Fruit fly (Drosophila melanogaster) whole organism, embryonic: ENCODE measurements around the gene can.

Experiments used
- C15 ChIP-seq: fragments of 200-800 bp; sonication (Bioruptor generic); IDR thresholded peaks from 3 replicates; pipeline ENCODE4 v1.3.6; 2022; ENCODE audit warnings: missing biosample characterization, missing genetic modification characterization
- CG11723 ChIP-seq: fragments of 200-800 bp; sonication (Bioruptor generic); optimal IDR thresholded peaks from 2 replicates; lab custom pipeline; 2017; ENCODE audit warnings: missing biosample characterization, mild to moderate bottlenecking, missing genetic modification characterization
- CG12769 ChIP-seq: fragments of 200-800 bp; sonication (Bioruptor generic); optimal IDR thresholded peaks from 2 replicates; lab custom pipeline; 2019; ENCODE audit warnings: missing biosample characterization, mild to moderate bottlenecking, missing genetic modification characterization, moderate library complexity
- CG13775 ChIP-seq: fragments of 200-800 bp; sonication (Bioruptor generic); optimal IDR thresholded peaks from 3 replicates; lab custom pipeline; 2017; ENCODE audit warnings: missing biosample characterization, mild to moderate bottlenecking, missing genetic modification characterization
- CG1602 ChIP-seq: fragments of 200-800 bp; sonication (Bioruptor generic); optimal IDR thresholded peaks from 3 replicates; lab custom pipeline; 2016; ENCODE audit warnings: missing biosample characterization, missing genetic modification characterization
- CG16813 ChIP-seq: fragments of 200-800 bp; sonication (Bioruptor generic); IDR thresholded peaks from 3 replicates; pipeline ENCODE4 v1.3.6; 2022; ENCODE audit warnings: missing biosample characterization, missing genetic modification characterization; ENCODE audit not compliant: partially characterized antibody
- CG2202 ChIP-seq: fragments of 200-800 bp; sonication (Bioruptor generic); optimal IDR thresholded peaks from 2 replicates; lab custom pipeline; 2018; ENCODE audit warnings: missing biosample characterization, mild to moderate bottlenecking, missing genetic modification characterization
- CG30020 ChIP-seq: fragments of 200-800 bp; optimal IDR thresholded peaks from 2 replicates; lab custom pipeline; 2019; ENCODE audit warnings: missing biosample characterization, mild to moderate bottlenecking, missing genetic modification characterization, moderate library complexity
- CG4820 ChIP-seq: fragments of 200-800 bp; sonication (Bioruptor generic); optimal IDR thresholded peaks from 3 replicates; lab custom pipeline; 2016; ENCODE audit warnings: missing biosample characterization, missing genetic modification characterization
- CG4854 ChIP-seq: fragments of 200-800 bp; sonication (Bioruptor generic); optimal IDR thresholded peaks from 2 replicates; lab custom pipeline; 2016; ENCODE audit warnings: missing biosample characterization, missing genetic modification characterization, inconsistent platforms
- CG5180 ChIP-seq: fragments of 200-800 bp; sonication (Bioruptor generic); optimal IDR thresholded peaks from 3 replicates; lab custom pipeline; 2017; ENCODE audit warnings: missing biosample characterization, missing genetic modification characterization, mild to moderate bottlenecking, moderate library complexity, missing genetic modification reagents
- CG6689 ChIP-seq: fragments of 200-800 bp; sonication (Bioruptor generic); IDR thresholded peaks from 2 replicates; pipeline ENCODE4 v1.3.6; 2022; ENCODE audit warnings: missing biosample characterization, missing genetic modification characterization
- CG7963 ChIP-seq: fragments of 200-800 bp; sonication (Bioruptor generic); IDR thresholded peaks from 3 replicates; pipeline ENCODE4 v1.3.6; 2022; ENCODE audit warnings: missing biosample characterization, missing genetic modification characterization; ENCODE audit not compliant: partially characterized antibody
- CG8478 ChIP-seq: fragments of >200 bp; optimal IDR thresholded peaks from 2 replicates; lab custom pipeline; 2018
- CG9215 ChIP-seq: fragments of 200-800 bp; sonication (Bioruptor generic); IDR thresholded peaks from 2 replicates; pipeline ENCODE4 v1.3.6; 2022; ENCODE audit warnings: missing biosample characterization, missing genetic modification characterization
- CG9876 ChIP-seq: fragments of 200-800 bp; sonication (Bioruptor generic); optimal IDR thresholded peaks from 2 replicates; lab custom pipeline; 2016; ENCODE audit warnings: missing biosample characterization, missing genetic modification characterization
- Chrac-16 ChIP-seq: fragments of 200-800 bp; sonication (Bioruptor generic); optimal IDR thresholded peaks from 3 replicates; lab custom pipeline; 2016; ENCODE audit warnings: missing biosample characterization, missing genetic modification characterization
- D ChIP-seq, 2 experiments: fragments of 200-800 bp in 1 of 2; fragments of >200 bp in 1 of 2; sonication (Bioruptor generic) in 1 of 2; optimal IDR thresholded peaks; 2 replicates in 1 of 2; 3 replicates in 1 of 2; lab custom pipeline; 2017; ENCODE audit warnings: mild to moderate bottlenecking in 1 of 2, missing biosample characterization in 1 of 2, missing genetic modification characterization in 1 of 2, missing genetic modification reagents in 1 of 2
- D19A ChIP-seq: fragments of 200-800 bp; optimal IDR thresholded peaks from 3 replicates; lab custom pipeline; 2019; ENCODE audit warnings: missing biosample characterization, mild to moderate bottlenecking, missing genetic modification characterization, moderate library complexity
- Dp ChIP-seq: fragments of 200-800 bp; sonication (Bioruptor generic); optimal IDR thresholded peaks from 2 replicates; lab custom pipeline; 2018; ENCODE audit warnings: missing biosample characterization, mild to moderate bottlenecking, missing genetic modification characterization, moderate library complexity
- Gsc ChIP-seq: fragments of 200-800 bp; sonication (Bioruptor generic); IDR thresholded peaks from 2 replicates; pipeline ENCODE4 v1.3.6; 2022; ENCODE audit warnings: missing biosample characterization, missing genetic modification characterization
- Hsf ChIP-seq: fragments of 200-800 bp; sonication (Bioruptor generic); optimal IDR thresholded peaks from 3 replicates; lab custom pipeline; 2016; ENCODE audit warnings: missing biosample characterization, missing genetic modification characterization
- Lpt ChIP-seq: fragments of >200 bp; optimal IDR thresholded peaks from 2 replicates; lab custom pipeline; 2018; ENCODE audit warnings: missing biosample characterization, missing genetic modification characterization
- MTF-1 ChIP-seq: fragments of 200-800 bp; sonication (Bioruptor generic); optimal IDR thresholded peaks from 2 replicates; lab custom pipeline; 2018; ENCODE audit warnings: missing biosample characterization, mild to moderate bottlenecking, missing genetic modification characterization, borderline replicate concordance
- Meics ChIP-seq: fragments of 200-800 bp; sonication (Bioruptor generic); optimal IDR thresholded peaks from 2 replicates; lab custom pipeline; 2017; ENCODE audit warnings: missing biosample characterization, mild to moderate bottlenecking, missing genetic modification characterization
- NFAT ChIP-seq: fragments of 200-800 bp; sonication (Bioruptor generic); IDR thresholded peaks from 2 replicates; pipeline ENCODE4 v1.3.6; 2022; ENCODE audit warnings: missing biosample characterization, missing genetic modification characterization
- Nf-YB ChIP-seq: fragments of 200-800 bp; sonication (Bioruptor generic); optimal IDR thresholded peaks from 3 replicates; lab custom pipeline; 2019; ENCODE audit warnings: missing biosample characterization, mild to moderate bottlenecking, missing genetic modification characterization, moderate library complexity
- NfI ChIP-seq: fragments of 200-800 bp; sonication (Bioruptor generic); optimal IDR thresholded peaks from 3 replicates; lab custom pipeline; 2018; ENCODE audit warnings: missing biosample characterization, mild to moderate bottlenecking, missing genetic modification characterization, moderate library complexity
- Stat92E ChIP-seq, 3 experiments: fragments of >200 bp in 2 of 3; fragments of 200-800 bp in 1 of 3; sonication (Bioruptor generic) in 1 of 3; optimal IDR thresholded peaks; 2 replicates each; lab custom pipeline; 2017 to 2019; ENCODE audit warnings: missing biosample characterization in 3 of 3, missing genetic modification characterization in 3 of 3, mild to moderate bottlenecking in 1 of 3, moderate library complexity in 1 of 3
- Tbp ChIP-seq: fragments of >200 bp; optimal IDR thresholded peaks from 2 replicates; lab custom pipeline; 2018; ENCODE audit warnings: missing biosample characterization, missing genetic modification characterization
- YL-1 ChIP-seq: fragments of 200-800 bp; sonication (Bioruptor generic); optimal IDR thresholded peaks from 3 replicates; lab custom pipeline; 2017; ENCODE audit warnings: missing biosample characterization, mild to moderate bottlenecking, missing genetic modification characterization
- abd-A ChIP-seq: fragments of 200-800 bp; sonication (Bioruptor generic); optimal IDR thresholded peaks from 3 replicates; lab custom pipeline; 2019; ENCODE audit warnings: missing biosample characterization, mild to moderate bottlenecking, missing genetic modification characterization, moderate library complexity
- aop ChIP-seq: fragments of 200-800 bp; sonication (Bioruptor generic); IDR thresholded peaks from 2 replicates; pipeline ENCODE4 v1.3.6; 2022; ENCODE audit warnings: missing biosample characterization, missing genetic modification characterization
- bigmax ChIP-seq: fragments of 200-800 bp; sonication (Bioruptor generic); optimal IDR thresholded peaks from 2 replicates; lab custom pipeline; 2018; ENCODE audit warnings: missing biosample characterization, mild to moderate bottlenecking, missing genetic modification characterization
- en ChIP-seq: fragments of 200-800 bp; sonication (Bioruptor generic); optimal IDR thresholded peaks from 2 replicates; lab custom pipeline; 2016; ENCODE audit warnings: missing biosample characterization, missing genetic modification characterization
- exex ChIP-seq: fragments of 200-800 bp; sonication (Bioruptor generic); optimal IDR thresholded peaks from 4 replicates; lab custom pipeline; 2018; ENCODE audit warnings: missing biosample characterization, mild to moderate bottlenecking, missing genetic modification characterization, moderate library complexity
- grau ChIP-seq: fragments of 200-800 bp; optimal IDR thresholded peaks from 3 replicates; lab custom pipeline; 2019; ENCODE audit warnings: missing biosample characterization, mild to moderate bottlenecking, missing genetic modification characterization, moderate library complexity
- hbn ChIP-seq: fragments of 200-800 bp; sonication (Bioruptor generic); IDR thresholded peaks from 2 replicates; pipeline ENCODE4 v1.3.6; 2022; ENCODE audit warnings: missing biosample characterization, missing genetic modification characterization; ENCODE audit not compliant: partially characterized antibody
- jing ChIP-seq: fragments of 200-800 bp; sonication (Bioruptor generic); optimal IDR thresholded peaks from 2 replicates; lab custom pipeline; 2018; ENCODE audit warnings: missing biosample characterization, mild to moderate bottlenecking, missing genetic modification characterization
- luna ChIP-seq: fragments of 200-800 bp; sonication (Bioruptor generic); optimal IDR thresholded peaks from 2 replicates; lab custom pipeline; 2016; ENCODE audit warnings: missing biosample characterization, missing genetic modification characterization
- peb ChIP-seq: fragments of 200-800 bp; sonication (Bioruptor generic); IDR thresholded peaks from 2 replicates; pipeline ENCODE4 v1.3.6; 2022; ENCODE audit warnings: missing biosample characterization, missing genetic modification characterization
- phol ChIP-seq: fragments of 200-800 bp; sonication (Bioruptor generic); optimal IDR thresholded peaks from 3 replicates; lab custom pipeline; 2018; ENCODE audit warnings: missing biosample characterization, mild to moderate bottlenecking, missing genetic modification characterization, moderate library complexity
- sens-2 ChIP-seq: fragments of 200-800 bp; sonication (Bioruptor generic); IDR thresholded peaks from 2 replicates; pipeline ENCODE4 v1.3.6; 2022; ENCODE audit warnings: missing biosample characterization, missing genetic modification characterization
- sisA ChIP-seq: fragments of 200-800 bp; sonication (Bioruptor generic); IDR thresholded peaks from 2 replicates; pipeline ENCODE4 v1.3.6; 2022; ENCODE audit warnings: missing biosample characterization, missing genetic modification characterization
- stc ChIP-seq: fragments of 200-800 bp; sonication (Bioruptor generic); IDR thresholded peaks from 2 replicates; pipeline ENCODE4 v1.3.6; 2022; ENCODE audit warnings: missing biosample characterization, missing genetic modification characterization
- sug ChIP-seq: fragments of 200-800 bp; optimal IDR thresholded peaks from 2 replicates; lab custom pipeline; 2019; ENCODE audit warnings: missing biosample characterization, mild to moderate bottlenecking, missing genetic modification characterization, moderate library complexity
- tap ChIP-seq: fragments of 200-800 bp; optimal IDR thresholded peaks from 3 replicates; lab custom pipeline; 2019; ENCODE audit warnings: missing biosample characterization, mild to moderate bottlenecking, missing genetic modification characterization, moderate library complexity
- trem ChIP-seq: fragments of 200-800 bp; optimal IDR thresholded peaks from 3 replicates; lab custom pipeline; 2019; ENCODE audit warnings: missing biosample characterization, mild to moderate bottlenecking, missing genetic modification characterization, moderate library complexity
- tx ChIP-seq: fragments of 200-800 bp; sonication (Bioruptor generic); optimal IDR thresholded peaks from 2 replicates; lab custom pipeline; 2016; ENCODE audit warnings: missing biosample characterization, missing genetic modification characterization
- unc-4 ChIP-seq: fragments of 200-800 bp; sonication (Bioruptor generic); IDR thresholded peaks from 2 replicates; pipeline ENCODE4 v1.3.6; 2022; ENCODE audit warnings: missing biosample characterization, missing genetic modification characterization; ENCODE audit not compliant: partially characterized antibody
- vnd ChIP-seq: fragments of 200-800 bp; sonication (Bioruptor generic); IDR thresholded peaks from 3 replicates; pipeline ENCODE4 v1.3.6; 2022; ENCODE audit warnings: missing biosample characterization, missing genetic modification characterization; ENCODE audit not compliant: partially characterized antibody
- wor ChIP-seq: fragments of 200-800 bp; sonication (Bioruptor generic); IDR thresholded peaks from 2 replicates; pipeline ENCODE4 v1.3.6; 2022; ENCODE audit warnings: missing biosample characterization, missing genetic modification characterization
- z ChIP-seq: fragments of 200-800 bp; sonication (Bioruptor generic); IDR thresholded peaks from 3 replicates; pipeline ENCODE4 v1.3.6; 2022; ENCODE audit warnings: missing biosample characterization, missing genetic modification characterization

The can gene

DNA sequence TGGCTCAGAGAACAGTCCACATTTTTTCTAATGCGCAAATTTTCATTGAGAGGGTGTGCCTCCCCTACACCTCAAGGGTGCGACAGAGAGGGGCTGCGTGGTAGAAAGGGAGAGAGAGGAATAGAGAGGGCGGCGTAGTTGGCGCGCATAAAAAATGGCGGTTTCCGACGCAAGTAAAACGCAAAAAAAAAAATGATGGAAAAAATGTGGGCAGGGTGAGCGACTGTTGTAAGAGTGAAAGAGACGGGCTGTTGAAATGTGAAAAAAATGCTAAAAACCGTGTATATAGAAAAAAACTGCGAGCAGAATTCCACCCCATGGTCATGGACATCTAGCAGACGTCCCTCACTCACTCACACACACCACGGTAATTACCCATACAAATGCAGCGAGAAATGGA, 40.9 kb downstream of the can start (continued):
- no peak for TF ChIP-seq Gsc (GFP tag; lab: Robert Waterston, UW)
- TF ChIP-seq wor (GFP tag; lab: Robert Waterston, UW), result no peak
- no peak for TF ChIP-seq sisA (GFP tag; lab: Robert Waterston, UW)
- TF ChIP-seq MTF-1 (GFP tag; lab: Kevin White, UChicago), result no peak
- no peak for TF ChIP-seq CG2202 (tag; lab: Kevin White, UChicago)
- no peak for TF ChIP-seq Meics
- TF ChIP-seq NfI, result no peak
- no peak for TF ChIP-seq CG30020 (tag; lab: Kevin White, UChicago)
- TF ChIP-seq abd-A (tag; lab: Kevin White, UChicago), result peak; percentile 87
- TF ChIP-seq CG4854, result no peak
- TF ChIP-seq Stat92E (GFP tag; optimal IDR thresholded peaks at IDR 0.05; lab: Kevin White, UChicago), result no peak
- TF ChIP-seq z, result peak; percentile 65
- no peak for TF ChIP-seq CG11723 (GFP tag; lab: Kevin White, UChicago)
- no peak for TF ChIP-seq grau (tag; lab: Kevin White, UChicago)
- TF ChIP-seq exex, result no peak
- no peak for TF ChIP-seq CG9215 (GFP tag; lab: Robert Waterston, UW)
- no peak for TF ChIP-seq Chrac-16 (GFP tag; lab: Kevin White, UChicago)
- TF ChIP-seq Lpt, result no peak
- TF ChIP-seq sug, result no peak
- no peak for TF ChIP-seq luna
- no peak for TF ChIP-seq CG4820
- no peak for TF ChIP-seq tap (tag; lab: Kevin White, UChicago)
- peak; percentile 50 for TF ChIP-seq phol (tag; lab: Kevin White, UChicago)
- no peak for TF ChIP-seq D (optimal IDR thresholded peaks at IDR 0.05; lab: Kevin White, UChicago)
- TF ChIP-seq D (GFP tag; optimal IDR thresholded peaks at IDR 0.05; lab: Kevin White, UChicago), result no peak
- TF ChIP-seq Tbp, result no peak
- no peak for TF ChIP-seq D19A (tag; lab: Kevin White, UChicago)
- TF ChIP-seq CG12769 (tag; lab: Kevin White, UChicago), result no peak
- TF ChIP-seq Dp (GFP tag; lab: Kevin White, UChicago), result no peak
- TF ChIP-seq C15, result no peak
- TF ChIP-seq CG6689 (GFP tag; lab: Robert Waterston, UW), result no peak
- TF ChIP-seq Nf-YB (GFP tag; lab: Kevin White, UChicago), result peak; percentile 79
- no peak for TF ChIP-seq sens-2
- TF ChIP-seq jing (GFP tag; lab: Kevin White, UChicago), result no peak
- TF ChIP-seq CG7963, result no peak
- TF ChIP-seq NFAT (GFP tag; lab: Robert Waterston, UW), result no peak
- TF ChIP-seq CG1602 (GFP tag; lab: Kevin White, UChicago), result no peak
- TF ChIP-seq CG8478 (lab: Kevin White, UChicago), result no peak
- no peak for TF ChIP-seq bigmax
- no peak for TF ChIP-seq CG5180 (GFP tag; lab: Kevin White, UChicago)

DNA sequence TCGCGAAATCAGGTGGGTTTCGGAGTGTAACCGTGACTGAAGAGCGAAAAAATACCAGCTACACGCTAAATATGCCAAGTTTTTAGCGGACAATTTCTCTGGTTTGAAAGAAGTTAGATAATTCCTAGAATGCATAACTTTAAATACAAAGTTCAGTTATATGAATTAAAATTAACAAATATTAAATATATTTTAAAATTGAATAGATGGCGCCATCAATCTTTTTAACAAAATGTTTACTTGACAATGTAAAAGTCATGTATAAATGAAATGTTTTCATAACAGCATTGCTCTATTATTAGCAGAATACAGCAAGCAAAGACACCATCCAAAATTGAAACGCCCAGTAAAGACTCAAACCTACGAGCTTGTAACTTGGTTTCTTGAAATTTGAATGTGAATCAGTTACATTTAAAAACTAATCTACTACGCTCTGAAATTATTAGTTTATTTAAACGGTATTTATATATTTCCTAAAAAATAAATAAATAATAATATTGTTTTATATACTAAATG, 41.6 kb downstream of the can start, which contains the start of gene scramb1:
Gene scramb1, minus strand, starts transcription at position 27 of the 516 bp plus-strand sequence.
- TF ChIP-seq Hsf (no peak), en (GFP tag; lab: Kevin White, UChicago) (no peak), CG13775 (GFP tag; lab: Kevin White, UChicago) (no peak), tx (GFP tag; lab: Kevin White, UChicago) (no peak), aop (GFP tag; lab: Robert Waterston, UW) (no peak), CG16813 (GFP tag; lab: Robert Waterston, UW) (0 out of 3 replicates have a peak, but pooled peaks have one; percentile 19), unc-4 (GFP tag; lab: Robert Waterston, UW) (peak; percentile 47; the same call in 1 of the 2 replicates), CG9876 (no peak), hbn (no peak), peb (GFP tag; lab: Robert Waterston, UW) (no peak), vnd (GFP tag; lab: Robert Waterston, UW) (no peak), YL-1 (GFP tag; lab: Kevin White, UChicago) (no peak), trem (tag; lab: Kevin White, UChicago) (peak; percentile 51), stc (GFP tag; lab: Robert Waterston, UW) (no peak)
